Comparison of ENCODE assay signal across 3 worm cellular contexts in genomic region chrV:19961971-19962370, ce11.
A peak's percentile ranks its signal among the peaks of the same experiment; 100 is the strongest.
TF ChIP-seq lines count a peak whose summit lies in the region.

No protein-coding gene starts in this region.

TF ChIP-seq in whole organism, early embryonic, 17 proteins besides CTCF, POLR2A, EP300 and RAD21:
- TF ChIP-seq aly-1 (tag; optimal IDR thresholded peaks at IDR 0.05; lab: Kevin White, UChicago) (no peak), tbx-37 (GFP tag; conservative IDR thresholded peaks at IDR 0.05; lab: Robert Waterston, UW) (no peak), scrt-1 (GFP tag; IDR thresholded peaks at IDR 0.05; lab: Robert Waterston, UW) (no peak), hmg-4 (GFP tag; optimal IDR thresholded peaks at IDR 0.05; lab: Kevin White, UChicago) (peak; percentile 13), F13C5.2 (tag; optimal IDR thresholded peaks at IDR 0.05; lab: Kevin White, UChicago) (no peak)

TF ChIP-seq in whole organism, late embryonic, 69 proteins besides CTCF, POLR2A, EP300 and RAD21:
- no peak for TF ChIP-seq ceh-24 (tag; optimal IDR thresholded peaks at IDR 0.05; lab: Kevin White, UChicago)
- TF ChIP-seq unc-55 (GFP tag; optimal IDR thresholded peaks at IDR 0.05; lab: Kevin White, UChicago) = no peak
- TF ChIP-seq pqm-1 (tag; optimal IDR thresholded peaks at IDR 0.05; lab: Kevin White, UChicago) = no peak
- no peak for TF ChIP-seq eyg-1 (tag; optimal IDR thresholded peaks at IDR 0.05; lab: Kevin White, UChicago)
- no peak for TF ChIP-seq ceh-14 (tag; optimal IDR thresholded peaks at IDR 0.05; lab: Kevin White, UChicago)
- no peak for TF ChIP-seq K09A11.1 (tag; optimal IDR thresholded peaks at IDR 0.05; lab: Kevin White, UChicago; ENCODE audit: insufficient read depth)
- peak; percentile 10 for TF ChIP-seq hlh-8 (tag; optimal IDR thresholded peaks at IDR 0.05; lab: Kevin White, UChicago)
- no peak for TF ChIP-seq C38D4.7 (GFP tag; optimal IDR thresholded peaks at IDR 0.05; lab: Kevin White, UChicago)
- no peak for TF ChIP-seq unc-3 (GFP tag; conservative IDR thresholded peaks at IDR 0.05; lab: Robert Waterston, UW)
- TF ChIP-seq unc-3 (tag; optimal IDR thresholded peaks at IDR 0.05; lab: Kevin White, UChicago) = no peak
- no peak for TF ChIP-seq dmd-4 (tag; optimal IDR thresholded peaks at IDR 0.05; lab: Kevin White, UChicago; ENCODE audit: borderline replicate concordance)
- TF ChIP-seq nfya-1 (tag; optimal IDR thresholded peaks at IDR 0.05; lab: Kevin White, UChicago) = no peak
- peak; percentile 15 for TF ChIP-seq che-1 (tag; optimal IDR thresholded peaks at IDR 0.05; lab: Kevin White, UChicago)
- no peak for TF ChIP-seq odd-2 (tag; optimal IDR thresholded peaks at IDR 0.05; lab: Kevin White, UChicago)
- no peak for TF ChIP-seq hlh-15 (tag; optimal IDR thresholded peaks at IDR 0.05; lab: Kevin White, UChicago)
- TF ChIP-seq ahr-1 (tag; optimal IDR thresholded peaks at IDR 0.05; lab: Kevin White, UChicago) = no peak
- TF ChIP-seq ceh-48 (tag; optimal IDR thresholded peaks at IDR 0.05; lab: Kevin White, UChicago) = no peak
- no peak for TF ChIP-seq lin-11 (tag; optimal IDR thresholded peaks at IDR 0.05; lab: Kevin White, UChicago)
- no peak for TF ChIP-seq fax-1 (tag; optimal IDR thresholded peaks at IDR 0.05; lab: Kevin White, UChicago)
- TF ChIP-seq pha-4 (tag; optimal IDR thresholded peaks at IDR 0.05; lab: Kevin White, UChicago) = no peak
- TF ChIP-seq tbx-2 (tag; optimal IDR thresholded peaks at IDR 0.05; lab: Kevin White, UChicago) = no peak
- TF ChIP-seq tbx-7 (tag; optimal IDR thresholded peaks at IDR 0.05; lab: Kevin White, UChicago) = no peak
- TF ChIP-seq T23F11.4 (GFP tag; optimal IDR thresholded peaks at IDR 0.05; lab: Kevin White, UChicago) = no peak
- no peak for TF ChIP-seq ama-1 (optimal IDR thresholded peaks at IDR 0.05; lab: Kevin White, UChicago)
- TF ChIP-seq pha-2 (tag; optimal IDR thresholded peaks at IDR 0.05; lab: Kevin White, UChicago) = peak; percentile 62
- TF ChIP-seq dve-1 (tag; optimal IDR thresholded peaks at IDR 0.05; lab: Kevin White, UChicago) = no peak
- TF ChIP-seq sox-2 (GFP tag; IDR thresholded peaks at IDR 0.05; lab: Robert Waterston, UW) = peak; percentile 93
- TF ChIP-seq ceh-19 (GFP tag; optimal IDR thresholded peaks at IDR 0.05; lab: Kevin White, UChicago) = no peak
- no peak for TF ChIP-seq ref-2 (tag; optimal IDR thresholded peaks at IDR 0.05; lab: Kevin White, UChicago)
- no peak for TF ChIP-seq ets-4 (tag; optimal IDR thresholded peaks at IDR 0.05; lab: Kevin White, UChicago)
- TF ChIP-seq Y22D7AL.16 (tag; optimal IDR thresholded peaks at IDR 0.05; lab: Kevin White, UChicago) = no peak
- TF ChIP-seq ceh-30 (tag; optimal IDR thresholded peaks at IDR 0.05; lab: Kevin White, UChicago) = no peak
- no peak for TF ChIP-seq ceh-18 (tag; optimal IDR thresholded peaks at IDR 0.05; lab: Kevin White, UChicago)
- TF ChIP-seq ceh-2 (tag; optimal IDR thresholded peaks at IDR 0.05; lab: Kevin White, UChicago) = no peak

TF ChIP-seq in whole organism, mixed stage, embryonic, 35 proteins besides CTCF, POLR2A, EP300 and RAD21:
- TF ChIP-seq cnd-1 (tag; optimal IDR thresholded peaks at IDR 0.05; lab: Kevin White, UChicago) = no peak
- no peak for TF ChIP-seq blmp-1 (tag; optimal IDR thresholded peaks at IDR 0.05; lab: Kevin White, UChicago)
- TF ChIP-seq ztf-11 (tag; optimal IDR thresholded peaks at IDR 0.05; lab: Kevin White, UChicago) = no peak
- TF ChIP-seq ham-2 (GFP tag; optimal IDR thresholded peaks at IDR 0.05; lab: Kevin White, UChicago) = no peak
- TF ChIP-seq tbx-8 (GFP tag; optimal IDR thresholded peaks at IDR 0.05; lab: Kevin White, UChicago) = no peak
- no peak for TF ChIP-seq drap-1 (GFP tag; optimal IDR thresholded peaks at IDR 0.05; lab: Kevin White, UChicago)
- peak; percentile 44 for TF ChIP-seq ces-1 (GFP tag; optimal IDR thresholded peaks at IDR 0.05; lab: Kevin White, UChicago)
- TF ChIP-seq nhr-76 (tag; optimal IDR thresholded peaks at IDR 0.05; lab: Kevin White, UChicago) = no peak
